Worm (Caenorhabditis elegans) whole organism, midembryonic: Measurements from ENCODE around the gene C24A3.9.

Experiments
- T22C8.4 ChIP-seq: fragments of 200-800 bp; sonication (Bioruptor generic); IDR thresholded peaks from 2 replicates; pipeline ENCODE4 v1.3.6; 2022; ENCODE audit warnings: missing genetic modification characterization, missing compliant biosample characterization
- cog-1 ChIP-seq: sonication (generic microtip); optimal IDR thresholded peaks from 2 replicates; lab custom pipeline; 2016; ENCODE audit warnings: missing genetic modification characterization, missing compliant biosample characterization
- flt-1 ChIP-seq: fragments of 200-800 bp; sonication (Bioruptor generic); IDR thresholded peaks from 2 replicates; pipeline ENCODE4 v1.3.6; 2022; ENCODE audit warnings: missing genetic modification characterization, missing compliant biosample characterization
- klf-2 ChIP-seq: fragments of 200-800 bp; sonication (Bioruptor generic); conservative IDR thresholded peaks from 2 replicates; pipeline ENCODE4 v1.3.6; 2022; ENCODE audit warnings: missing genetic modification reagents, missing genetic modification characterization, missing compliant biosample characterization
- med-1 ChIP-seq: sonication (generic microtip); optimal IDR thresholded peaks from 2 replicates; lab custom pipeline; 2017; ENCODE audit warnings: missing genetic modification characterization, mild to moderate bottlenecking, missing compliant biosample characterization, antibody characterized with exemption, missing genetic modification reagents; ENCODE audit not compliant: insufficient read depth
- ref-1 ChIP-seq: fragments of 200-800 bp; sonication (Bioruptor generic); conservative IDR thresholded peaks from 2 replicates; pipeline ENCODE4 v1.3.6; 2022; ENCODE audit warnings: missing genetic modification reagents, missing genetic modification characterization, missing compliant biosample characterization
- tab-1 ChIP-seq: fragments of 200-800 bp; sonication (Bioruptor generic); IDR thresholded peaks from 2 replicates; pipeline ENCODE4 v1.3.6; 2022; ENCODE audit warnings: missing genetic modification characterization, missing compliant biosample characterization
- ztf-23 ChIP-seq: fragments of 200-800 bp; sonication (Bioruptor generic); IDR thresholded peaks from 2 replicates; pipeline ENCODE4 v1.3.6; 2022; ENCODE audit warnings: missing genetic modification reagents, missing genetic modification characterization, missing compliant biosample characterization
- ztf-29 ChIP-seq: fragments of 200-800 bp; sonication (Bioruptor generic); IDR thresholded peaks from 2 replicates; pipeline ENCODE4 v1.3.6; 2022; ENCODE audit warnings: missing genetic modification reagents, missing genetic modification characterization, missing compliant biosample characterization

DNA sequence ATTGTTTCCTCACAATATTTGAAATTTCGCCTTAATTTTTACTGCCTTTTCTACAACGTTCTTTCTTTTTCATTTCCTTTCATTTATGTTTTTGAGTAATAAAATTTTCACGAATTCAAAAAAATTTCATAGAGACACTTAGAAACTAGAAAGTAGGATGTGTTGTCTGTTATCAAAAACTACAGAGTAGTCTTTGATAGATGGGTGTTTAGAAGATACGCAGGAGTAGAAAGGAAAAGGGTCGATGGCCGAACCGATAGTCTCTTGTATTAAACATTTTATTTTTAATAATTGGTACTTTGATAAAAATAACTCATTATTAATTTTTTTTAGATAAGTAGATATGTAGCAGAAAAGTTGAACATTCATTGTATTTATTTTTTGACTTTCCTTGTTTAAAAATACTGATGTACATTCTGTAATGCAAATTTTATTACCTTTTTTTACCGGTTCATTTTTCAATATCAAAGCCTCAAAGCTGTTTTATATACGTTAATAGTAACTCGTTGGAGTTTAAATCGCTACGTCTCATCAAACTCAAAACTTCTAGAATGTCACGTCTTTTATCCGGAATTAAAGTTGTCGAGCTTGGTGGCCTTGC lies 18.4 kb downstream of the C24A3.9 start, which contains the start of gene C24A3.4:
- no peak for TF ChIP-seq ref-1
- TF ChIP-seq klf-2 (GFP tag; lab: Robert Waterston, UW): no peak
- TF ChIP-seq tab-1 (GFP tag; lab: Robert Waterston, UW): no peak
- TF ChIP-seq cog-1 (tag; lab: Kevin White, UChicago): no peak
- no peak for TF ChIP-seq T22C8.4 (GFP tag; lab: Robert Waterston, UW)
- no peak for TF ChIP-seq ztf-23 (GFP tag; lab: Robert Waterston, UW)
- no peak for TF ChIP-seq ztf-29 (GFP tag; lab: Robert Waterston, UW)
- TF ChIP-seq med-1: no peak
- TF ChIP-seq flt-1 (GFP tag; lab: Robert Waterston, UW): no peak
